Fruit fly (Drosophila melanogaster): ENCODE data around the gene Als2.

DNA sequence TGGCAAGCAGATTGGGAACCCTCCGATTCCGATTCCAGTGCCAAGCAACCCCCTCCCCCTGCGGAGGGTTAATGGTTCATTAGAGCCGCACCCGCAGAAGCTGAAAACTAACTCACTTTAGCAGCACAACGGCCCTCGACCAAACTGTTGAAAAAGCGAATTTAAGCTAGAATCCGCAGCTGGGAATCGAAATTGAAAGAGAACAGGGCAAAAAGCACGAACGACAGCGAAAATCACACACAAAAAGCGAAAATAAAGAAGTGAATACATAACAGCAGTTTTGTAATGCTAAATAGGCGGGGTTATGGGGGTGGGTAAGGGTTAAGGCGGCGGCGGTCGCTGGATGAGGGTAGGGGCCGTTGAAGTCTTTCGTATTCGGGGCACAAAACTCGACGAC, 48.2 kb upstream of the Als2 start:
- TF ChIP-seq CG8478 (optimal IDR thresholded peaks at IDR 0.05), result no peak
- TF ChIP-seq CTCF (optimal IDR thresholded peaks at IDR 0.05), result no peak
